Fruit fly (Drosophila melanogaster) whole organism, prepupa: ENCODE results near the gene meru.
A peak's percentile ranks its signal among the peaks of the same experiment; 100 is the strongest.

ENCODE experiments used
- Blimp-1 ChIP-seq: fragments of 200-800 bp; sonication (Bioruptor generic); optimal IDR thresholded peaks from 3 replicates; lab custom pipeline; 2017; ENCODE audit warnings: missing biosample characterization, missing genetic modification characterization, mild to moderate bottlenecking, moderate library complexity, missing genetic modification reagents
- CG10669 ChIP-seq: fragments of 200-800 bp; sonication (Bioruptor generic); optimal IDR thresholded peaks from 3 replicates; lab custom pipeline; 2018; ENCODE audit warnings: missing biosample characterization, mild to moderate bottlenecking, missing genetic modification characterization, moderate library complexity
- CG11294 ChIP-seq: fragments of 200-800 bp; sonication (Bioruptor generic); IDR thresholded peaks from 2 replicates; pipeline ENCODE4 v1.3.6; 2022; ENCODE audit warnings: missing biosample characterization, missing genetic modification characterization
- CG11762 ChIP-seq: fragments of 200-800 bp; sonication (Bioruptor generic); optimal IDR thresholded peaks from 3 replicates; lab custom pipeline; 2016; ENCODE audit warnings: missing biosample characterization, missing genetic modification characterization; ENCODE audit not compliant: insufficient read depth
- CG11902 ChIP-seq: fragments of 200-800 bp; sonication (Bioruptor generic); optimal IDR thresholded peaks from 3 replicates; lab custom pipeline; 2016; ENCODE audit warnings: missing biosample characterization, missing genetic modification characterization
- CG1621 ChIP-seq: fragments of 200-800 bp; sonication (Bioruptor generic); optimal IDR thresholded peaks from 3 replicates; lab custom pipeline; 2018; ENCODE audit warnings: missing biosample characterization, mild to moderate bottlenecking, missing genetic modification characterization
- CG3032 ChIP-seq: fragments of 200-800 bp; optimal IDR thresholded peaks from 2 replicates; lab custom pipeline; 2019; ENCODE audit warnings: missing biosample characterization, mild to moderate bottlenecking, missing genetic modification characterization, moderate library complexity
- CG31627 ChIP-seq: fragments of 200-800 bp; sonication (Bioruptor generic); optimal IDR thresholded peaks from 3 replicates; lab custom pipeline; 2016; ENCODE audit warnings: missing biosample characterization, missing genetic modification characterization
- CG34406 ChIP-seq: fragments of 200-800 bp; sonication (Bioruptor generic); optimal IDR thresholded peaks from 3 replicates; lab custom pipeline; 2016; ENCODE audit warnings: missing biosample characterization, missing genetic modification characterization
- CG3919 ChIP-seq: fragments of 200-800 bp; sonication (Bioruptor generic); optimal IDR thresholded peaks from 3 replicates; lab custom pipeline; 2016; ENCODE audit warnings: missing biosample characterization, missing genetic modification characterization
- CG4318 ChIP-seq: fragments of 200-800 bp; sonication (Bioruptor generic); optimal IDR thresholded peaks from 3 replicates; lab custom pipeline; 2017; ENCODE audit warnings: missing biosample characterization, mild to moderate bottlenecking, missing genetic modification characterization
- CG6163 ChIP-seq: fragments of 200-800 bp; sonication (Bioruptor generic); IDR thresholded peaks from 3 replicates; pipeline ENCODE4 v1.3.6; 2022; ENCODE audit warnings: missing biosample characterization, missing genetic modification characterization
- CG6808 ChIP-seq: fragments of 200-800 bp; sonication (Bioruptor generic); optimal IDR thresholded peaks from 3 replicates; lab custom pipeline; 2017; ENCODE audit warnings: missing biosample characterization, missing genetic modification characterization, mild to moderate bottlenecking, moderate library complexity, missing genetic modification reagents
- CG6854 ChIP-seq: fragments of 200-800 bp; sonication (Bioruptor generic); optimal IDR thresholded peaks from 2 replicates; lab custom pipeline; 2017; ENCODE audit warnings: missing biosample characterization, mild to moderate bottlenecking, missing genetic modification characterization
- CG7368 ChIP-seq: fragments of 200-800 bp; sonication (Bioruptor generic); optimal IDR thresholded peaks from 3 replicates; lab custom pipeline; 2016; ENCODE audit warnings: missing biosample characterization, missing genetic modification characterization
- Eip75B ChIP-seq: fragments of 200-800 bp; sonication (Bioruptor generic); optimal IDR thresholded peaks from 3 replicates; lab custom pipeline; 2016; ENCODE audit warnings: missing biosample characterization, missing genetic modification characterization
- Eip78C ChIP-seq: fragments of 200-800 bp; sonication (Bioruptor generic); peaks from one replicate; lab custom pipeline; 2016; ENCODE audit warnings: missing biosample characterization, missing genetic modification characterization
- Eip93F ChIP-seq: fragments of 200-800 bp; sonication (Bioruptor generic); optimal IDR thresholded peaks from 2 replicates; lab custom pipeline; 2016; ENCODE audit warnings: missing biosample characterization, mild to moderate bottlenecking, missing genetic modification characterization
- Ets21C ChIP-seq: fragments of 200-800 bp; sonication (Bioruptor generic); optimal IDR thresholded peaks from 3 replicates; lab custom pipeline; 2016; ENCODE audit warnings: missing biosample characterization, missing genetic modification characterization
- Ets96B ChIP-seq: fragments of 200-800 bp; optimal IDR thresholded peaks from 2 replicates; lab custom pipeline; 2019; ENCODE audit warnings: missing biosample characterization, mild to moderate bottlenecking, missing genetic modification characterization, moderate library complexity
- Gug ChIP-seq: fragments of 200-800 bp; sonication (Bioruptor generic); IDR thresholded peaks from 2 replicates; pipeline ENCODE4 v1.3.6; 2022; ENCODE audit warnings: missing biosample characterization, missing genetic modification characterization
- Hr38 ChIP-seq: sonication (Bioruptor generic); optimal IDR thresholded peaks from 2 replicates; lab custom pipeline; 2016; ENCODE audit warnings: missing biosample characterization, missing genetic modification characterization
- Hr39 ChIP-seq: fragments of 200-800 bp; sonication (Bioruptor generic); optimal IDR thresholded peaks from 2 replicates; lab custom pipeline; 2016; ENCODE audit warnings: missing biosample characterization, missing genetic modification characterization
- Hr4 ChIP-seq: fragments of 200-800 bp; sonication (Bioruptor generic); optimal IDR thresholded peaks from 3 replicates; lab custom pipeline; 2016; ENCODE audit warnings: missing biosample characterization, missing genetic modification characterization
- Lpt ChIP-seq: fragments of 200-800 bp; sonication (Bioruptor generic); optimal IDR thresholded peaks from 3 replicates; lab custom pipeline; 2016; ENCODE audit warnings: missing biosample characterization, missing genetic modification characterization
- Met ChIP-seq: fragments of 200-800 bp; sonication (Bioruptor generic); optimal IDR thresholded peaks from 3 replicates; lab custom pipeline; 2016; ENCODE audit warnings: missing biosample characterization, missing genetic modification characterization
- Smox ChIP-seq: fragments of 200-800 bp; sonication (Bioruptor generic); optimal IDR thresholded peaks from 3 replicates; lab custom pipeline; 2016; ENCODE audit warnings: missing biosample characterization, missing genetic modification characterization
- Sox14 ChIP-seq: fragments of 200-800 bp; sonication (Bioruptor generic); optimal IDR thresholded peaks from 3 replicates; lab custom pipeline; 2016; ENCODE audit warnings: missing biosample characterization, missing genetic modification characterization
- Sox15 ChIP-seq: fragments of 200-800 bp; sonication (Bioruptor generic); optimal IDR thresholded peaks from 3 replicates; lab custom pipeline; 2016; ENCODE audit warnings: missing biosample characterization, missing genetic modification characterization
- achi ChIP-seq: fragments of 200-800 bp; sonication (Bioruptor generic); optimal IDR thresholded peaks from 3 replicates; lab custom pipeline; 2016; ENCODE audit warnings: missing biosample characterization, missing genetic modification characterization
- cyc ChIP-seq: fragments of 200-800 bp; sonication (Bioruptor generic); optimal IDR thresholded peaks from 3 replicates; lab custom pipeline; 2016; ENCODE audit warnings: missing biosample characterization, missing genetic modification characterization
- dac ChIP-seq: fragments of 200-800 bp; sonication (Bioruptor generic); optimal IDR thresholded peaks from 2 replicates; lab custom pipeline; 2017; ENCODE audit warnings: missing biosample characterization, mild to moderate bottlenecking, missing genetic modification characterization
- eg ChIP-seq: fragments of 200-800 bp; sonication (Bioruptor generic); IDR thresholded peaks from 3 replicates; pipeline ENCODE4 v1.3.6; 2022; ENCODE audit warnings: missing biosample characterization, missing genetic modification characterization
- esn ChIP-seq: fragments of 200-800 bp; sonication (Bioruptor generic); optimal IDR thresholded peaks from 2 replicates; lab custom pipeline; 2016; ENCODE audit warnings: missing biosample characterization, mild to moderate bottlenecking, missing genetic modification characterization, moderate library complexity
- fd59A ChIP-seq: fragments of 200-800 bp; sonication (Bioruptor generic); optimal IDR thresholded peaks from 2 replicates; lab custom pipeline; 2017; ENCODE audit warnings: missing biosample characterization, mild to moderate bottlenecking, missing genetic modification characterization, missing genetic modification reagents
- fkh ChIP-seq: fragments of 200-800 bp; sonication (Bioruptor generic); optimal IDR thresholded peaks from 3 replicates; lab custom pipeline; 2017; ENCODE audit warnings: missing biosample characterization, mild to moderate bottlenecking, missing genetic modification characterization, moderate library complexity
- lz ChIP-seq: fragments of 200-800 bp; sonication (Bioruptor generic); optimal IDR thresholded peaks from 3 replicates; lab custom pipeline; 2016; ENCODE audit warnings: missing biosample characterization, missing genetic modification characterization
- pdm3 ChIP-seq: fragments of 200-800 bp; sonication (Bioruptor generic); optimal IDR thresholded peaks from 3 replicates; lab custom pipeline; 2016; ENCODE audit warnings: missing biosample characterization, missing genetic modification characterization
- salr ChIP-seq, 2 experiments: fragments of 200-800 bp; sonication (Bioruptor generic); optimal IDR thresholded peaks; 3 replicates each; lab custom pipeline; 2016 to 2018; ENCODE audit warnings: missing biosample characterization in 2 of 2, missing genetic modification characterization in 2 of 2, mild to moderate bottlenecking in 1 of 2
- spab ChIP-seq: fragments of 200-800 bp; sonication (Bioruptor generic); optimal IDR thresholded peaks from 2 replicates; lab custom pipeline; 2017; ENCODE audit warnings: missing biosample characterization, mild to moderate bottlenecking, missing genetic modification characterization, missing genetic modification reagents
- svp ChIP-seq: fragments of 200-800 bp; sonication (Bioruptor generic); peaks from one replicate; lab custom pipeline; 2016; ENCODE audit warnings: missing biosample characterization, missing genetic modification characterization
- topi ChIP-seq: fragments of 200-800 bp; sonication (Bioruptor generic); optimal IDR thresholded peaks from 3 replicates; lab custom pipeline; 2016; ENCODE audit warnings: missing biosample characterization, missing genetic modification characterization
- vri ChIP-seq: fragments of 200-800 bp; sonication (Bioruptor generic); optimal IDR thresholded peaks from 3 replicates; lab custom pipeline; 2016; ENCODE audit warnings: missing biosample characterization, mild to moderate bottlenecking, missing genetic modification characterization

meru gene

dm6 chr3L:15844577-15844976 lies 715 bp upstream of the meru start:
- TF ChIP-seq Eip78C (GFP tag; lab: Kevin White, UChicago) (peak; percentile 46), CG6808 (GFP tag; lab: Kevin White, UChicago) (no peak), Hr38 (GFP tag; lab: Kevin White, UChicago) (no peak), CG11294 (GFP tag; lab: Robert Waterston, UW) (no peak), CG10669 (GFP tag; lab: Kevin White, UChicago) (no peak), CG7368 (GFP tag; lab: Kevin White, UChicago) (no peak), Eip75B (GFP tag; lab: Kevin White, UChicago) (no peak), topi (GFP tag; lab: Kevin White, UChicago) (no peak), svp (GFP tag; lab: Kevin White, UChicago) (peak; percentile 52), Lpt (no peak), Hr4 (no peak), cyc (GFP tag; lab: Kevin White, UChicago) (no peak), CG6854 (no peak), CG6163 (GFP tag; lab: Robert Waterston, UW) (no peak), CG3032 (no peak), Gug (GFP tag; lab: Robert Waterston, UW) (no peak)

dm6 chr3L:15837209-15837608 lies 6.7 kb downstream of the meru start, which contains the start of gene CG15715:
Gene CG15715 (minus strand): TSS chr3L:15837482.
- TF ChIP-seq Blimp-1: peak; percentile 4
- TF ChIP-seq CG3032: peak; percentile 1
- no peak for TF ChIP-seq Eip93F (GFP tag; lab: Kevin White, UChicago)

- TF ChIP-seq Eip78C (GFP tag; lab: Kevin White, UChicago): peak; percentile 49
- TF ChIP-seq Sox14 (GFP tag; lab: Kevin White, UChicago): peak; percentile 35
- no peak for TF ChIP-seq CG6163 (GFP tag; lab: Robert Waterston, UW)
- TF ChIP-seq Blimp-1: peak; percentile 65
- TF ChIP-seq CG11762 (GFP tag; lab: Kevin White, UChicago): no peak
Measured at dm6 chr3L:15834877-15835555, 8.8 kb downstream of the meru start, which contains the start of gene CG18081. Gene CG18081 (minus strand): TSS chr3L:15835388.

dm6 chr3L:15832146-15832545 lies 11.7 kb downstream of the meru start, which contains the start of gene CG12713:
Gene CG12713 (plus strand): TSS chr3L:15832464.
- no peak for TF ChIP-seq Eip93F (GFP tag; lab: Kevin White, UChicago)
- peak; percentile 1 for TF ChIP-seq CG31627 (GFP tag; lab: Kevin White, UChicago)
- no peak for TF ChIP-seq CG11762 (GFP tag; lab: Kevin White, UChicago)
- TF ChIP-seq fkh (GFP tag; lab: Kevin White, UChicago): no peak
- TF ChIP-seq Sox15 (GFP tag; lab: Kevin White, UChicago): no peak
- no peak for TF ChIP-seq cyc (GFP tag; lab: Kevin White, UChicago)
- TF ChIP-seq achi (GFP tag; lab: Kevin White, UChicago): no peak
- TF ChIP-seq CG1621: no peak
- TF ChIP-seq Smox (GFP tag; lab: Kevin White, UChicago): no peak
- TF ChIP-seq Sox14 (GFP tag; lab: Kevin White, UChicago): peak; percentile 27
- TF ChIP-seq CG4318 (GFP tag; lab: Kevin White, UChicago): no peak
- no peak for TF ChIP-seq Ets96B
- no peak for TF ChIP-seq Met
- TF ChIP-seq CG3919: no peak
- TF ChIP-seq vri: no peak
- no peak for TF ChIP-seq Ets21C
- no peak for TF ChIP-seq CG10669 (GFP tag; lab: Kevin White, UChicago)
- TF ChIP-seq eg (GFP tag; lab: Robert Waterston, UW): no peak
- TF ChIP-seq Hr39 (GFP tag; lab: Kevin White, UChicago): peak; percentile 17
- no peak for TF ChIP-seq CG11902 (GFP tag; lab: Kevin White, UChicago)
- TF ChIP-seq fd59A: no peak
- TF ChIP-seq Eip75B (GFP tag; lab: Kevin White, UChicago): peak; percentile 12
- TF ChIP-seq pdm3 (GFP tag; lab: Kevin White, UChicago): no peak
- no peak for TF ChIP-seq Lpt
- TF ChIP-seq CG6808 (GFP tag; lab: Kevin White, UChicago): no peak
- no peak for TF ChIP-seq CG6854
- no peak for TF ChIP-seq CG7368 (GFP tag; lab: Kevin White, UChicago)
- no peak for TF ChIP-seq spab (GFP tag; lab: Kevin White, UChicago)
- peak; percentile 28 for TF ChIP-seq lz
- TF ChIP-seq Eip78C (GFP tag; lab: Kevin White, UChicago): peak; percentile 6
- TF ChIP-seq dac: no peak
- no peak for TF ChIP-seq CG34406 (GFP tag; lab: Kevin White, UChicago)
- TF ChIP-seq esn (GFP tag; lab: Kevin White, UChicago): peak; percentile 39
- no peak for TF ChIP-seq salr (GFP tag; optimal IDR thresholded peaks at IDR 0.05; lab: Kevin White, UChicago)
- no peak for TF ChIP-seq Blimp-1
- TF ChIP-seq CG3032: peak; percentile 25
- no peak for TF ChIP-seq topi (GFP tag; lab: Kevin White, UChicago)
